Worm (Caenorhabditis elegans) whole organism, mixed stage, embryonic: ENCODE results near the gene srd-47.

Source experiments
- ceh-39 ChIP-seq: fragments of 150-350 bp; optimal IDR thresholded peaks from 2 replicates; lab custom pipeline; 2014; ENCODE audit warnings: missing biosample characterization, missing genetic modification characterization
- lin-13 ChIP-seq: fragments of 150-350 bp; optimal IDR thresholded peaks from 2 replicates; lab custom pipeline; 2014; ENCODE audit warnings: missing biosample characterization, missing genetic modification characterization
- lsy-2 ChIP-seq: fragments of 150-350 bp; optimal IDR thresholded peaks from 2 replicates; lab custom pipeline; 2014; ENCODE audit warnings: missing biosample characterization, missing genetic modification characterization
- nhr-12 ChIP-seq: fragments of 150-350 bp; optimal IDR thresholded peaks from 2 replicates; lab custom pipeline; 2014; ENCODE audit warnings: missing biosample characterization, missing genetic modification characterization
- ztf-11 ChIP-seq: fragments of 150-350 bp; optimal IDR thresholded peaks from 2 replicates; lab custom pipeline; 2014; ENCODE audit warnings: missing biosample characterization, missing genetic modification characterization

ce11 chrX:12337846-12338490 lies 4.5 kb downstream of the srd-47 start, which contains the start of gene srd-44:
- TF ChIP-seq ceh-39 (tag; lab: Kevin White, UChicago) (no peak), lin-13 (no peak), lsy-2 (tag; lab: Kevin White, UChicago) (no peak), ztf-11 (tag; lab: Kevin White, UChicago) (no peak), nhr-12 (tag; lab: Kevin White, UChicago) (no peak)
